Comparison of ENCODE assay signal across 4 worm cellular contexts in the genomic region with DNA sequence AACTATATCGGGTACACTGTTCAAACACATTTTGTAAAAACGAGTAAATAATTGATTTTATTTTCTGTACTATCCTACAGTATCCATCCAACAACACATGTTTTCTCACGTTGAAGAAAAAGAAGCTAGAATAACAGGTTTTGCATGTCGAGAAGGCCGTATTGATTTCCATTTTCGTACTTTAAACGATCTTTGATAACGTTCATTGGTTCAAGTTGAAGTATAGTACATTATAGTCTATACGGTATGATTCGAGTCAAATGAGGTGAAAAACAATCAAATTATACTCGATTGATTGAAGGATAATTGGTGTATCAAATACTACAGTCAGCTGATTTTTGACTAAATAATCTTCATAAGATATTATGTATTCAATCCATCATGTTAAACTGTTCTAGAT.
A peak's percentile ranks its signal among the peaks of the same experiment; 100 is the strongest.
TF ChIP-seq lines count a peak whose summit lies in the region.

No protein-coding gene starts in this region.

TF ChIP-seq in whole organism, L1 larva, 84 proteins besides CTCF, POLR2A, EP300 and RAD21:
- peak; percentile 26 for TF ChIP-seq nhr-19 (GFP tag; conservative IDR thresholded peaks at IDR 0.05; lab: Robert Waterston, UW)
- TF ChIP-seq unc-130 (tag; optimal IDR thresholded peaks at IDR 0.05; lab: Kevin White, UChicago), result no peak
- TF ChIP-seq nhr-20 (tag; optimal IDR thresholded peaks at IDR 0.05; lab: Kevin White, UChicago), result peak; percentile 78
- TF ChIP-seq nhr-85 (tag; lab: Kevin White, UChicago), result peak; percentile 76
- TF ChIP-seq nhr-28 (tag; optimal IDR thresholded peaks at IDR 0.05; lab: Kevin White, UChicago), result no peak
- TF ChIP-seq dsc-1 (tag; optimal IDR thresholded peaks at IDR 0.05; lab: Kevin White, UChicago), result no peak
- TF ChIP-seq unc-30 (tag; optimal IDR thresholded peaks at IDR 0.05; lab: Kevin White, UChicago), result no peak
- TF ChIP-seq tbx-2 (tag; optimal IDR thresholded peaks at IDR 0.05; lab: Kevin White, UChicago), result peak; percentile 21
- peak in 2 of 6 experiments; percentile 9 to 36 for TF ChIP-seq elt-3 (tag; optimal IDR thresholded peaks at IDR 0.05; lab: Kevin White, UChicago)
- no peak for TF ChIP-seq xbp-1 (tag; optimal IDR thresholded peaks at IDR 0.05; lab: Kevin White, UChicago)
- no peak for TF ChIP-seq elt-2 (tag; optimal IDR thresholded peaks at IDR 0.05; lab: Kevin White, UChicago)
- peak; percentile 34 for TF ChIP-seq nhr-71 (tag; optimal IDR thresholded peaks at IDR 0.05; lab: Kevin White, UChicago)
- no peak for TF ChIP-seq aha-1 (tag; optimal IDR thresholded peaks at IDR 0.05; lab: Kevin White, UChicago)
- peak; percentile 24; the same call in 1 of the 2 replicates for TF ChIP-seq grh-1 (GFP tag; IDR thresholded peaks at IDR 0.05; lab: Robert Waterston, UW)
- peak in 1 of 2 experiments; percentile 11 for TF ChIP-seq lsy-2 (tag; optimal IDR thresholded peaks at IDR 0.05; lab: Kevin White, UChicago)
- TF ChIP-seq nhr-237 (tag; optimal IDR thresholded peaks at IDR 0.05; lab: Kevin White, UChicago), result no peak
- no peak for TF ChIP-seq ceh-88 (GFP tag; IDR thresholded peaks at IDR 0.05; lab: Robert Waterston, UW)
- TF ChIP-seq ama-1 (optimal IDR thresholded peaks at IDR 0.05; lab: Kevin White, UChicago), result no peak
- no peak for TF ChIP-seq ztf-11 (tag; optimal IDR thresholded peaks at IDR 0.05; lab: Kevin White, UChicago)

TF ChIP-seq in whole organism, L2 larva, 48 proteins besides CTCF, POLR2A, EP300 and RAD21 (continues in another document):
- TF ChIP-seq F13H6.1 (tag; optimal IDR thresholded peaks at IDR 0.05; lab: Kevin White, UChicago) (no peak), C34F6.9 (tag; optimal IDR thresholded peaks at IDR 0.05; lab: Kevin White, UChicago) (no peak), ceh-16 (tag; optimal IDR thresholded peaks at IDR 0.05; lab: Kevin White, UChicago) (no peak), ZK546.5 (tag; optimal IDR thresholded peaks at IDR 0.05; lab: Kevin White, UChicago) (no peak), sma-9 (GFP tag; optimal IDR thresholded peaks at IDR 0.05; lab: Kevin White, UChicago) (peak; percentile 30), sma-9 (tag; optimal IDR thresholded peaks at IDR 0.05; lab: Kevin White, UChicago) (no peak), nhr-77 (tag; optimal IDR thresholded peaks at IDR 0.05; lab: Kevin White, UChicago) (no peak), Y55F3AM.14 (GFP tag; optimal IDR thresholded peaks at IDR 0.05; lab: Kevin White, UChicago) (no peak), mbf-1 (tag; optimal IDR thresholded peaks at IDR 0.05; lab: Kevin White, UChicago) (no peak), nhr-10 (tag; optimal IDR thresholded peaks at IDR 0.05; lab: Kevin White, UChicago) (no peak), dmd-4 (tag; optimal IDR thresholded peaks at IDR 0.05; lab: Kevin White, UChicago) (no peak), unc-62 (GFP tag; optimal IDR thresholded peaks at IDR 0.05; lab: Kevin White, UChicago) (no peak), zag-1 (tag; optimal IDR thresholded peaks at IDR 0.05; lab: Kevin White, UChicago) (no peak), nhr-25 (tag; optimal IDR thresholded peaks at IDR 0.05; lab: Kevin White, UChicago) (peak; percentile 53), snpc-4 (tag; optimal IDR thresholded peaks at IDR 0.05; lab: Kevin White, UChicago) (no peak), aly-2 (tag; optimal IDR thresholded peaks at IDR 0.05; lab: Kevin White, UChicago) (no peak), blmp-1 (tag; optimal IDR thresholded peaks at IDR 0.05; lab: Kevin White, UChicago; ENCODE audit: insufficient read depth) (no peak), skn-1 (tag; optimal IDR thresholded peaks at IDR 0.05; lab: Kevin White, UChicago) (no peak), sem-4 (tag; optimal IDR thresholded peaks at IDR 0.05; lab: Kevin White, UChicago) (no peak), crh-2 (tag; optimal IDR thresholded peaks at IDR 0.05; lab: Kevin White, UChicago) (no peak), nhr-12 (tag; optimal IDR thresholded peaks at IDR 0.05; lab: Kevin White, UChicago) (no peak), sma-3 (GFP tag; optimal IDR thresholded peaks at IDR 0.05; lab: Kevin White, UChicago) (peak; percentile 9), nhr-21 (tag; optimal IDR thresholded peaks at IDR 0.05; lab: Kevin White, UChicago) (peak; percentile 15), peb-1 (tag; optimal IDR thresholded peaks at IDR 0.05; lab: Kevin White, UChicago) (no peak), ceh-82 (tag; optimal IDR thresholded peaks at IDR 0.05; lab: Kevin White, UChicago) (no peak)

TF ChIP-seq in whole organism, L3 larva, 47 proteins besides CTCF, POLR2A, EP300 and RAD21:
- TF ChIP-seq R02D3.7 (tag; optimal IDR thresholded peaks at IDR 0.05; lab: Kevin White, UChicago), result no peak
- TF ChIP-seq ceh-82 (tag; optimal IDR thresholded peaks at IDR 0.05; lab: Kevin White, UChicago), result no peak
- TF ChIP-seq jun-1 (tag; optimal IDR thresholded peaks at IDR 0.05; lab: Kevin White, UChicago), result no peak
- no peak for TF ChIP-seq nhr-12 (tag; optimal IDR thresholded peaks at IDR 0.05; lab: Kevin White, UChicago)
- no peak for TF ChIP-seq tbx-2 (tag; optimal IDR thresholded peaks at IDR 0.05; lab: Kevin White, UChicago)
- TF ChIP-seq nhr-25 (tag; optimal IDR thresholded peaks at IDR 0.05; lab: Kevin White, UChicago), result peak; percentile 50
- peak; percentile 2 for TF ChIP-seq mdl-1 (tag; optimal IDR thresholded peaks at IDR 0.05; lab: Kevin White, UChicago)
- no peak for TF ChIP-seq snpc-4 (tag; optimal IDR thresholded peaks at IDR 0.05; lab: Kevin White, UChicago)
- TF ChIP-seq nhr-77 (tag; optimal IDR thresholded peaks at IDR 0.05; lab: Kevin White, UChicago), result no peak
- peak; percentile 55 for TF ChIP-seq nhr-43 (tag; optimal IDR thresholded peaks at IDR 0.05; lab: Kevin White, UChicago; ENCODE audit: poor library complexity, severe bottlenecking)
- TF ChIP-seq lin-39 (tag; optimal IDR thresholded peaks at IDR 0.05; lab: Kevin White, UChicago), result no peak
- no peak for TF ChIP-seq nhr-76 (tag; optimal IDR thresholded peaks at IDR 0.05; lab: Kevin White, UChicago)
- no peak for TF ChIP-seq nhr-67 (tag; optimal IDR thresholded peaks at IDR 0.05; lab: Kevin White, UChicago)
- no peak for TF ChIP-seq ztf-11 (tag; optimal IDR thresholded peaks at IDR 0.05; lab: Kevin White, UChicago)
- TF ChIP-seq ceh-28 (tag; optimal IDR thresholded peaks at IDR 0.05; lab: Kevin White, UChicago), result no peak
- TF ChIP-seq lsy-12 (tag; optimal IDR thresholded peaks at IDR 0.05; lab: Kevin White, UChicago), result no peak
- no peak for TF ChIP-seq egl-5 (tag; optimal IDR thresholded peaks at IDR 0.05; lab: Kevin White, UChicago)
- TF ChIP-seq lin-15B (tag; optimal IDR thresholded peaks at IDR 0.05; lab: Kevin White, UChicago), result no peak
- TF ChIP-seq unc-39 (tag; optimal IDR thresholded peaks at IDR 0.05; lab: Kevin White, UChicago), result no peak
- TF ChIP-seq ama-1 (optimal IDR thresholded peaks at IDR 0.05; lab: Kevin White, UChicago), result no peak
- peak; percentile 36 for TF ChIP-seq nfya-1 (tag; optimal IDR thresholded peaks at IDR 0.05; lab: Kevin White, UChicago; ENCODE audit: insufficient read depth)
- no peak for TF ChIP-seq ztf-4 (tag; optimal IDR thresholded peaks at IDR 0.05; lab: Kevin White, UChicago)
- TF ChIP-seq pqm-1 (tag; optimal IDR thresholded peaks at IDR 0.05; lab: Kevin White, UChicago), result no peak

TF ChIP-seq in whole organism, L4 larva, 104 proteins besides CTCF, POLR2A, EP300 and RAD21:
- TF ChIP-seq hlh-11 (tag; optimal IDR thresholded peaks at IDR 0.05; lab: Kevin White, UChicago) (peak; percentile 20), Y48G9A.11 (GFP tag; IDR thresholded peaks at IDR 0.05; lab: Robert Waterston, UW) (no peak), madf-5 (GFP tag; IDR thresholded peaks at IDR 0.05; lab: Robert Waterston, UW) (no peak), T26A8.4 (GFP tag; IDR thresholded peaks at IDR 0.05; lab: Robert Waterston, UW) (no peak), nhr-48 (tag; optimal IDR thresholded peaks at IDR 0.05; lab: Kevin White, UChicago) (peak; percentile 56), dve-1 (tag; optimal IDR thresholded peaks at IDR 0.05; lab: Kevin White, UChicago; ENCODE audit: insufficient read depth) (peak; percentile 1), egl-27 (tag; optimal IDR thresholded peaks at IDR 0.05; lab: Kevin White, UChicago) (no peak), lsy-2 (tag; optimal IDR thresholded peaks at IDR 0.05; lab: Kevin White, UChicago) (peak in 1 of 2 experiments; percentile 34), Y105C5A.15 (GFP tag; IDR thresholded peaks at IDR 0.05; lab: Robert Waterston, UW) (no peak), ceh-32 (tag; optimal IDR thresholded peaks at IDR 0.05; lab: Kevin White, UChicago; ENCODE audit: poor library complexity) (no peak), ZK546.5 (tag; optimal IDR thresholded peaks at IDR 0.05; lab: Kevin White, UChicago) (no peak), daf-8 (GFP tag; IDR thresholded peaks at IDR 0.05; lab: Robert Waterston, UW) (no peak), T20F7.1 (GFP tag; optimal IDR thresholded peaks at IDR 0.05; lab: Kevin White, UChicago) (peak; percentile 24), nhr-28 (tag; optimal IDR thresholded peaks at IDR 0.05; lab: Kevin White, UChicago) (peak; percentile 28), mdl-1 (tag; optimal IDR thresholded peaks at IDR 0.05; lab: Kevin White, UChicago) (peak in 1 of 2 experiments; percentile 17)
